Worm (Caenorhabditis elegans) whole organism, midembryonic: ENCODE measurements around the gene arrd-7.
A peak's percentile ranks its signal among the peaks of the same experiment; 100 is the strongest.

Experiments used
- T22C8.4 ChIP-seq: fragments of 200-800 bp; sonication (Bioruptor generic); IDR thresholded peaks from 2 replicates; pipeline ENCODE4 v1.3.6; 2022; ENCODE audit warnings: missing genetic modification characterization, missing compliant biosample characterization
- cog-1 ChIP-seq: sonication (generic microtip); optimal IDR thresholded peaks from 2 replicates; lab custom pipeline; 2016; ENCODE audit warnings: missing genetic modification characterization, missing compliant biosample characterization
- flt-1 ChIP-seq: fragments of 200-800 bp; sonication (Bioruptor generic); IDR thresholded peaks from 2 replicates; pipeline ENCODE4 v1.3.6; 2022; ENCODE audit warnings: missing genetic modification characterization, missing compliant biosample characterization
- klf-2 ChIP-seq: fragments of 200-800 bp; sonication (Bioruptor generic); conservative IDR thresholded peaks from 2 replicates; pipeline ENCODE4 v1.3.6; 2022; ENCODE audit warnings: missing genetic modification reagents, missing genetic modification characterization, missing compliant biosample characterization
- med-1 ChIP-seq: sonication (generic microtip); optimal IDR thresholded peaks from 2 replicates; lab custom pipeline; 2017; ENCODE audit warnings: missing genetic modification characterization, mild to moderate bottlenecking, missing compliant biosample characterization, antibody characterized with exemption, missing genetic modification reagents; ENCODE audit not compliant: insufficient read depth
- ref-1 ChIP-seq: fragments of 200-800 bp; sonication (Bioruptor generic); conservative IDR thresholded peaks from 2 replicates; pipeline ENCODE4 v1.3.6; 2022; ENCODE audit warnings: missing genetic modification reagents, missing genetic modification characterization, missing compliant biosample characterization
- tab-1 ChIP-seq: fragments of 200-800 bp; sonication (Bioruptor generic); IDR thresholded peaks from 2 replicates; pipeline ENCODE4 v1.3.6; 2022; ENCODE audit warnings: missing genetic modification characterization, missing compliant biosample characterization
- ztf-23 ChIP-seq: fragments of 200-800 bp; sonication (Bioruptor generic); IDR thresholded peaks from 2 replicates; pipeline ENCODE4 v1.3.6; 2022; ENCODE audit warnings: missing genetic modification reagents, missing genetic modification characterization, missing compliant biosample characterization
- ztf-29 ChIP-seq: fragments of 200-800 bp; sonication (Bioruptor generic); IDR thresholded peaks from 2 replicates; pipeline ENCODE4 v1.3.6; 2022; ENCODE audit warnings: missing genetic modification reagents, missing genetic modification characterization, missing compliant biosample characterization

The arrd-7 gene

ce11 chrII:12042108-12042960, 20.1 kb downstream of the arrd-7 start, which contains the start of gene ippk-1:
ippk-1 (plus strand) TSS chrII:12042910.
- TF ChIP-seq flt-1 (GFP tag; lab: Robert Waterston, UW) (no peak; the same call in none of the 2 replicates), ztf-29 (no peak), ref-1 (GFP tag; lab: Robert Waterston, UW) (0 out of 2 replicates have a peak, but pooled peaks have one; percentile 24), T22C8.4 (peak; percentile 68), klf-2 (GFP tag; lab: Robert Waterston, UW) (peak; percentile 72), ztf-23 (peak; percentile 66; the same call in 1 of the 2 replicates), med-1 (no peak), cog-1 (tag; lab: Kevin White, UChicago) (peak; percentile 78), tab-1 (GFP tag; lab: Robert Waterston, UW) (no peak)

- no peak for TF ChIP-seq ref-1 (GFP tag; lab: Robert Waterston, UW)
- TF ChIP-seq flt-1 (GFP tag; lab: Robert Waterston, UW), result no peak
- no peak for TF ChIP-seq T22C8.4
- no peak for TF ChIP-seq klf-2 (GFP tag; lab: Robert Waterston, UW)
- TF ChIP-seq med-1, result no peak
- no peak for TF ChIP-seq ztf-29
- TF ChIP-seq tab-1 (GFP tag; lab: Robert Waterston, UW), result no peak
- no peak for TF ChIP-seq cog-1 (tag; lab: Kevin White, UChicago)
- no peak for TF ChIP-seq ztf-23
Observed at ce11 chrII:12041116-12041515, 21.3 kb downstream of the arrd-7 start.

- TF ChIP-seq med-1, result no peak
- no peak for TF ChIP-seq flt-1 (GFP tag; lab: Robert Waterston, UW)
- no peak for TF ChIP-seq klf-2 (GFP tag; lab: Robert Waterston, UW)
Observed at ce11 chrII:12040167-12040566, 22.3 kb downstream of the arrd-7 start.

- TF ChIP-seq ref-1 (GFP tag; lab: Robert Waterston, UW), result no peak
- no peak for TF ChIP-seq T22C8.4
- no peak for TF ChIP-seq ztf-23
- no peak for TF ChIP-seq flt-1 (GFP tag; lab: Robert Waterston, UW)
- no peak for TF ChIP-seq med-1
- no peak for TF ChIP-seq cog-1 (tag; lab: Kevin White, UChicago)
- no peak for TF ChIP-seq klf-2 (GFP tag; lab: Robert Waterston, UW)
- TF ChIP-seq ztf-29, result no peak
- TF ChIP-seq tab-1 (GFP tag; lab: Robert Waterston, UW), result no peak
Observed at ce11 chrII:12039039-12039438, 23.4 kb downstream of the arrd-7 start, which contains the start of gene tpi-1. tpi-1 (minus strand) TSS chrII:12039139.

- 0 out of 2 replicates have a peak, but pooled peaks have one; percentile 15 for TF ChIP-seq T22C8.4
- no peak for TF ChIP-seq med-1
- TF ChIP-seq ztf-23, result no peak
- TF ChIP-seq cog-1 (tag; lab: Kevin White, UChicago), result no peak
Observed at ce11 chrII:12036516-12036915, 25.9 kb downstream of the arrd-7 start, which contains the start of gene cyn-16. cyn-16 (minus strand) TSS chrII:12036742.

ce11 chrII:12036075-12036474, 26.3 kb downstream of the arrd-7 start:
- TF ChIP-seq flt-1 (GFP tag; lab: Robert Waterston, UW) (no peak), tab-1 (GFP tag; lab: Robert Waterston, UW) (no peak), klf-2 (GFP tag; lab: Robert Waterston, UW) (no peak), ref-1 (GFP tag; lab: Robert Waterston, UW) (no peak), med-1 (no peak), ztf-23 (no peak), cog-1 (tag; lab: Kevin White, UChicago) (no peak), T22C8.4 (no peak), ztf-29 (no peak)

ce11 chrII:12028707-12029106, 33.7 kb downstream of the arrd-7 start:
- no peak for TF ChIP-seq flt-1 (GFP tag; lab: Robert Waterston, UW)
- TF ChIP-seq T22C8.4, result 0 out of 2 replicates have a peak, but pooled peaks have one; percentile 17

ce11 chrII:12027697-12028245, 34.6 kb downstream of the arrd-7 start, which contains the start of gene Y17G7B.8:
Y17G7B.8 (minus strand) TSS chrII:12027747.
- TF ChIP-seq flt-1 (GFP tag; lab: Robert Waterston, UW) (no peak), klf-2 (GFP tag; lab: Robert Waterston, UW) (no peak), tab-1 (GFP tag; lab: Robert Waterston, UW) (no peak), cog-1 (tag; lab: Kevin White, UChicago) (no peak), ztf-29 (no peak), T22C8.4 (no peak), ref-1 (GFP tag; lab: Robert Waterston, UW) (no peak), med-1 (no peak), ztf-23 (no peak)

- TF ChIP-seq flt-1 (GFP tag; lab: Robert Waterston, UW) (no peak), med-1 (no peak), cog-1 (tag; lab: Kevin White, UChicago) (no peak), ref-1 (GFP tag; lab: Robert Waterston, UW) (no peak), ztf-23 (no peak), ztf-29 (no peak), klf-2 (GFP tag; lab: Robert Waterston, UW) (no peak), tab-1 (GFP tag; lab: Robert Waterston, UW) (no peak), T22C8.4 (no peak)
Observed at ce11 chrII:12023315-12023878, 39.0 kb downstream of the arrd-7 start, which contains the start of gene Y17G7B.12. Y17G7B.12 (plus strand) TSS chrII:12023861.
